Fruit fly (Drosophila melanogaster): Measurements from ENCODE around the gene papi.
A peak's percentile ranks its signal among the peaks of the same experiment; 100 is the strongest.

Gene papi

DNA sequence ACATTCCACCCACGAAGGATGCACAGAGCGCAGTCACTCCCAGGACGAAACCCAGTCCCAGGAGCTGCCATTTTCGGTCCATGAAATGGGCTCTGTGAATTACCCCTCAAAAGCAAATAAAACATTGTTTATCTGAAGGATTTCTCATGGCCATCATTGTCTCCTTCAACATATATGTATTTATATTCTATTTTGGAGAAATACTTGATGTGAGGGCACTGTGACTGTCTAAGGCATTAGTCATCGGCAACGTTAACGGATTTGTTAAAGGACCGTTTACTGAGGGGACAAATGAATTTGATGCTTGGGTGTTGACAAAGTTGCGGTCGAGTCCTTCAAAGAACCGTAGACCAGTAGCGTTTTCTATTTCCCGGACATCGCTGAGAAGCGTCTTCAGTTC, 18.7 kb downstream of the papi start, which contains the start of gene Tengl2:
TSS of gene Tengl2 (minus strand) at position 101 of the 400 bp plus-strand sequence.
- TF ChIP-seq CG32121 (GFP tag; IDR thresholded peaks at IDR 0.05) (no peak), fd96Ca (GFP tag; IDR thresholded peaks at IDR 0.05) (no peak), CG8301 (tag; optimal IDR thresholded peaks at IDR 0.05) (no peak), Pif1B (GFP tag; optimal IDR thresholded peaks at IDR 0.05) (no peak), Ets98B (GFP tag; IDR thresholded peaks at IDR 0.05) (no peak), CG8159 (tag; optimal IDR thresholded peaks at IDR 0.05) (no peak), CG17806 (tag; optimal IDR thresholded peaks at IDR 0.05) (no peak), EcR (GFP tag; optimal IDR thresholded peaks at IDR 0.05) (no peak), Snoo (tag; optimal IDR thresholded peaks at IDR 0.05) (no peak)

DNA sequence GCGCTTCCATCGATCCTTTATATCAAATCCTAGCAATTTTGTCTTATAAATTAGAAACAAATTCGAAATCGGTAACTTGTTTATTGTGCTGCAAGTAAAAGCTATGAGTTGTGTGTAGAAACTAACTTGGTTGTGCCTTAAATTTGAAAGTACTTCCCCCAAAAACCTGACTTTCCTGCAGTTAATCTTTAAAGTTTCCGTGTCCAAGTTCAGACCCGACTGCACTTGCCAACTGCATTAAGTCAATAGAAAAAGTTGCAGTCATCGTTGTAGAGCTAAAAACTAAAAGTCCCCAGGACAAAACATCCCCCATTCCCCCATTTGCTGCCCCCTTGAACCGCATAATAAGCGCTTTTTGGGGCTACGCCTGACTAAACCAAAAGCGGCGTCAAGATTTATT, 19.9 kb downstream of the papi start, which contains the start of gene Tengl1:
TSS of gene Tengl1 (minus strand) at position 101 of the 400 bp plus-strand sequence.
- TF ChIP-seq CG14655 (GFP tag; optimal IDR thresholded peaks at IDR 0.05) (no peak), CG13204 (GFP tag; optimal IDR thresholded peaks at IDR 0.05) (no peak), fd96Ca (GFP tag; IDR thresholded peaks at IDR 0.05) (no peak), CG9948 (tag; optimal IDR thresholded peaks at IDR 0.05) (no peak), Pif1B (GFP tag; optimal IDR thresholded peaks at IDR 0.05) (no peak), CG4496 (GFP tag; IDR thresholded peaks at IDR 0.05) (no peak), gl (tag; optimal IDR thresholded peaks at IDR 0.05) (no peak), EcR (GFP tag; optimal IDR thresholded peaks at IDR 0.05) (no peak), CG32121 (GFP tag; IDR thresholded peaks at IDR 0.05) (no peak)

DNA sequence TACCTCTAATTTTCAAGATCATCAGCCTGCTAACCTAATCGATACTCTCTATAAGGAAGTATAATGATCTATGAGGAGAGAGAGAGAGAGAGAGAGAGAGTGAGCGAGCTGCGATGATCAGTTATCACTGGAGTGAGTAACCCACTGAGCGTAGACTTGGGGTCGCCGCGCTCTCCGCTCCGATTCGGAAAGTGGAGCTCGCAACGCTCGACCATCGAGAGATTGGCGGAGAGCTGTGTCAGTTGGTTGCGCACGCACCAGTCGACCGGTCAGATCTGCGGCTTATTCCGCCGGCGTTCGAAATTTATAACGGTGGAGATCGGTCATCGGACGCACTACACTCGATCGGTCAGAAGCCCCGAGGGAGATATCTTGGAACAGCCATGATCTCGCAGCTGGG, 21.6 kb downstream of the papi start, which contains the start of gene CG4267:
TSS of gene CG4267 (plus strand) at position 240 of the 400 bp plus-strand sequence.
- TF ChIP-seq EcR (GFP tag; optimal IDR thresholded peaks at IDR 0.05) (peak; percentile 74), fd96Ca (GFP tag; IDR thresholded peaks at IDR 0.05) (peak; percentile 52; the same call in 1 of the 3 replicates), CG17806 (tag; optimal IDR thresholded peaks at IDR 0.05) (no peak), CG8159 (tag; optimal IDR thresholded peaks at IDR 0.05) (no peak), Pif1A (GFP tag; optimal IDR thresholded peaks at IDR 0.05) (no peak), CG10348 (GFP tag; IDR thresholded peaks at IDR 0.05) (0 out of 2 replicates have a peak, but pooled peaks have one; percentile 23), Ets98B (GFP tag; IDR thresholded peaks at IDR 0.05) (peak; percentile 20; the same call in 1 of the 2 replicates), Pif1B (GFP tag; optimal IDR thresholded peaks at IDR 0.05) (no peak), CG12605 (GFP tag; IDR thresholded peaks at IDR 0.05) (no peak), CG13204 (GFP tag; optimal IDR thresholded peaks at IDR 0.05) (no peak), CG9948 (tag; optimal IDR thresholded peaks at IDR 0.05) (no peak), CG14655 (GFP tag; optimal IDR thresholded peaks at IDR 0.05) (no peak), CG4496 (GFP tag; IDR thresholded peaks at IDR 0.05) (peak; percentile 67), CG32121 (GFP tag; IDR thresholded peaks at IDR 0.05) (0 out of 2 replicates have a peak, but pooled peaks have one; percentile 12)

DNA sequence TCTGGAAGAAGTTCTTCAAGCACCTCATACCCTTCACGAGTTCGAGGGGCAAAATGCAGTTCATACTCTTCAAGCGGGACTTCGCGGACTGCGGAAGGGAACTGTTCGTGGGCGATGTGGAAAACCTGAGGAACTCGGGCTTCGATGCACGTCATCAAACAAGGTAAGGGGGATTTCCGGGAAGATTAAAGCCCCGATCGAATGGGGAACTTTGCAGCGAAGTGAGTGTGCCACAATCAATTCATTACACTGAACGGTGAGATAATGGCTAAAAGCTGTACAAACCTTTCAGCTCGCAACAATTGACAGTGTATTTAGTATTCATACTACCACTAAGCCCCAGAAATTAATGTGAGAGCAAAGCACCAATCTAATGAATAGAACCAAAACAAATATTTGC, 22.2 kb downstream of the papi start:
- no peak for TF ChIP-seq CG10348 (GFP tag; IDR thresholded peaks at IDR 0.05)
- no peak for TF ChIP-seq rn (GFP tag; IDR thresholded peaks at IDR 0.05)
- no peak for TF ChIP-seq CG4496 (GFP tag; IDR thresholded peaks at IDR 0.05)
- no peak for TF ChIP-seq gl (tag; optimal IDR thresholded peaks at IDR 0.05)
- no peak for TF ChIP-seq CG9948 (tag; optimal IDR thresholded peaks at IDR 0.05)
- TF ChIP-seq Pif1A (GFP tag; optimal IDR thresholded peaks at IDR 0.05): no peak
- TF ChIP-seq CG14655 (GFP tag; optimal IDR thresholded peaks at IDR 0.05): no peak
- no peak for TF ChIP-seq CG8301 (tag; optimal IDR thresholded peaks at IDR 0.05)

DNA sequence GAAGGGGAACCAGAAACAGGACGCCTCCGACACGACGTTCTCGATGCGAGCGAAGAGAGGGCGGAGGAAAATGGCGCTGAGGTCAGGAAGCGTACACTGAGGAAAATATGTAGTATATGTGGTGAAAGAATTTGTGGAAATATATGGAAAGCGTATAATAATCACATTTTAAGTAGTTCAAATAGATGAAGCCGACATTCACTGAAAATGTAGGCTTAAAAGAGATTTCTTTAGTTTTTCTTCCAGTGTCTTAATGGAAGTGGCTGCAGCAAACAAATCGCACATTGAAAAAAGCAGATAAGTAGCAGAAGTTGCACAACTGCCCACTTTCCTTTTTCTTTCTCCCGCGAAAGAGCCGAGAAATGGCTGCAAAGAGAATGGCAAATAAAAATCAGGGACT, 29.0 kb downstream of the papi start:
- TF ChIP-seq CG13204 (GFP tag; optimal IDR thresholded peaks at IDR 0.05) (no peak), CG8159 (tag; optimal IDR thresholded peaks at IDR 0.05) (peak; percentile 36), gl (tag; optimal IDR thresholded peaks at IDR 0.05) (no peak), fd96Ca (GFP tag; IDR thresholded peaks at IDR 0.05) (0 out of 3 replicates have a peak, but pooled peaks have one; percentile 25)

DNA sequence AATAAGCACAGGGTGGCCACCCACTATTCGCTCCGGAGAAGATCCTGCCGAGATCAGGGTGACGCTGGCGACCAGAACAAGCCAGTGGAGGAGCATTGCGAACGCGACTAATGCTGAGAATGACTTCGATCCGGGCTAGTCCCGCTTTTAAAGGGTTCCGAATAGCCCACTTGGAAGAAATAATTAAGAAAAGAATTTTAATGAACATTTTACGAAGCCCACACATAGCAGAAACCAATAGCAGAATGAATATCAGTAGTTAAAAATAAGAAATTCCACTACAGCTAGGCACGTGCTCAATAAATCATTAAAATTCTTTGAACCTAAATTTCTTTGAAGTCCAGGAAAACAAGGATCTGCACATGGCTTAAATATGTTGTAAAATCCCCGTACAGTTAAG, 30.6 kb downstream of the papi start, which contains the start of gene Ser12:
TSS of gene Ser12 (minus strand) at position 101 of the 400 bp plus-strand sequence.
- TF ChIP-seq CG4496 (GFP tag; IDR thresholded peaks at IDR 0.05) (no peak), D1 (tag; optimal IDR thresholded peaks at IDR 0.05) (no peak), CG10348 (GFP tag; IDR thresholded peaks at IDR 0.05) (no peak), CG34367 (tag; optimal IDR thresholded peaks at IDR 0.05) (no peak), CG9948 (tag; optimal IDR thresholded peaks at IDR 0.05) (no peak), Pif1A (GFP tag; optimal IDR thresholded peaks at IDR 0.05) (no peak), CG8159 (tag; optimal IDR thresholded peaks at IDR 0.05) (no peak), CG17806 (tag; optimal IDR thresholded peaks at IDR 0.05) (no peak)

DNA sequence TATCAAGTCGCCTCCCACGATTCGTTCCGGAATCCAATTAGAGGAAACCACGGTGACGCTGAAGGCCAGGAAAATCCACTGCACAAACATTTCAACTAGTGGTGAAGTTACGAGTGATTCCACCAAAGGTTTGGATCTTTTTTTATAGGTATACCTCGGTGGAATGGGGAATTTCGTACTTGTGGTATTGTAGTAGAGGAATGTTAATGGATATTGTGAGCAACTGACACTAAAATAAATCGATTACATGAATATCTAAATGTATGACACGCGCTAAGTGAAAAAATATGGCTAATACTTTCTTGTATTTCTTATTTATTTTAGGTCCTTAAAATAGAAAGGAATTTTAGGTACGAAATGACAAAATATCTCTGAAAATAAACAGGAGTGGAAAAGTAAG, 31.7 kb downstream of the papi start, which contains the start of gene CG17239:
TSS of gene CG17239 (minus strand) at position 101 of the 400 bp plus-strand sequence.
- TF ChIP-seq CG8159 (tag; optimal IDR thresholded peaks at IDR 0.05) (no peak), CG34367 (tag; optimal IDR thresholded peaks at IDR 0.05) (no peak), Ets98B (GFP tag; IDR thresholded peaks at IDR 0.05) (no peak), Pif1A (GFP tag; optimal IDR thresholded peaks at IDR 0.05) (no peak), CG14655 (GFP tag; optimal IDR thresholded peaks at IDR 0.05) (no peak), CG15710 (tag; optimal IDR thresholded peaks at IDR 0.05) (no peak), gl (tag; optimal IDR thresholded peaks at IDR 0.05) (no peak), Snoo (tag; optimal IDR thresholded peaks at IDR 0.05) (no peak)

All from whole organism, pupa.